Worm (Caenorhabditis elegans) whole organism, young adult: ENCODE measurements around the gene srd-44.

ENCODE experiments used
- B0035.1 ChIP-seq: sonication (generic microtip); optimal IDR thresholded peaks from 2 replicates; lab custom pipeline; 2016; ENCODE audit warnings: missing genetic modification characterization, mild to moderate bottlenecking, missing compliant biosample characterization, missing genotype, missing genetic modification reagents
- B0261.1 ChIP-seq: sonication (generic microtip); optimal IDR thresholded peaks from 2 replicates; lab custom pipeline; 2016; ENCODE audit warnings: mild to moderate bottlenecking, missing genetic modification characterization, moderate library complexity, missing compliant biosample characterization
- C06A6.2 ChIP-seq: fragments of 200-800 bp; sonication (Bioruptor generic); conservative IDR thresholded peaks from 2 replicates; pipeline ENCODE4 v1.3.6; 2022; ENCODE audit warnings: missing genetic modification characterization, missing compliant biosample characterization
- C17E4.6 ChIP-seq: fragments of 200-800 bp; sonication (Bioruptor generic); IDR thresholded peaks from 2 replicates; pipeline ENCODE4 v1.3.6; 2022; ENCODE audit warnings: missing genetic modification reagents, missing genetic modification characterization, missing compliant biosample characterization
- F39B2.1 ChIP-seq: fragments of 200-800 bp; sonication (Bioruptor generic); IDR thresholded peaks from 2 replicates; pipeline ENCODE4 v1.3.6; 2022; ENCODE audit warnings: missing genetic modification reagents, missing genetic modification characterization, missing compliant biosample characterization
- T07F8.4 ChIP-seq: sonication (generic microtip); optimal IDR thresholded peaks from 2 replicates; lab custom pipeline; 2016; ENCODE audit warnings: mild to moderate bottlenecking, missing genetic modification characterization, moderate library complexity, missing compliant biosample characterization
- Y67H2A.10 ChIP-seq: fragments of 200-800 bp; sonication (Bioruptor generic); conservative IDR thresholded peaks from 2 replicates; pipeline ENCODE4 v1.3.6; 2022; ENCODE audit warnings: missing genetic modification reagents, missing genetic modification characterization, missing compliant biosample characterization
- akir-1 ChIP-seq: fragments of 200-800 bp; sonication (Bioruptor generic); optimal IDR thresholded peaks from 2 replicates; lab custom pipeline; 2018; ENCODE audit warnings: mild to moderate bottlenecking, missing genetic modification characterization, moderate library complexity, missing compliant biosample characterization
- aptf-2 ChIP-seq: fragments of 200-800 bp; sonication (Bioruptor generic); conservative IDR thresholded peaks from 2 replicates; pipeline ENCODE4 v1.3.6; 2022; ENCODE audit warnings: missing genetic modification reagents, missing genetic modification characterization, missing compliant biosample characterization
- aptf-3 ChIP-seq: fragments of 200-800 bp; sonication (Bioruptor generic); IDR thresholded peaks from 2 replicates; pipeline ENCODE4 v1.3.6; 2022; ENCODE audit warnings: missing genetic modification characterization, missing compliant biosample characterization
- atf-7 ChIP-seq: sonication (generic microtip); optimal IDR thresholded peaks from 2 replicates; lab custom pipeline; 2017; ENCODE audit warnings: mild to moderate bottlenecking, missing genetic modification characterization, missing compliant biosample characterization
- attf-6 ChIP-seq: fragments of 200-800 bp; sonication (Bioruptor generic); IDR thresholded peaks from 2 replicates; pipeline ENCODE4 v1.3.6; 2022; ENCODE audit warnings: missing genetic modification reagents, missing genetic modification characterization, missing compliant biosample characterization
- bed-2 ChIP-seq: fragments of 200-800 bp; sonication (Bioruptor generic); IDR thresholded peaks from 2 replicates; pipeline ENCODE4 v1.3.6; 2022; ENCODE audit warnings: missing genetic modification reagents, missing genetic modification characterization, missing compliant biosample characterization
- cebp-2 ChIP-seq: fragments of 200-800 bp; sonication (Bioruptor generic); IDR thresholded peaks from 2 replicates; pipeline ENCODE4 v1.3.6; 2022; ENCODE audit warnings: missing genetic modification characterization, missing compliant biosample characterization
- ceh-40 ChIP-seq: fragments of 200-800 bp; sonication (Bioruptor generic); IDR thresholded peaks from 2 replicates; pipeline ENCODE4 v1.3.6; 2022; ENCODE audit warnings: missing genetic modification characterization, missing compliant biosample characterization
- ceh-58 ChIP-seq: fragments of 200-800 bp; sonication (Bioruptor generic); IDR thresholded peaks from 2 replicates; pipeline ENCODE4 v1.3.6; 2022; ENCODE audit warnings: missing genetic modification characterization, missing compliant biosample characterization
- dox-1 ChIP-seq: fragments of 200-800 bp; sonication (Bioruptor generic); IDR thresholded peaks from 2 replicates; pipeline ENCODE4 v1.3.6; 2022; ENCODE audit warnings: missing genetic modification reagents, missing genetic modification characterization, missing compliant biosample characterization
- dpl-1 ChIP-seq: fragments of 150-350 bp; optimal IDR thresholded peaks from 2 replicates; lab custom pipeline; 2014; ENCODE audit warnings: missing biosample characterization, missing genetic modification reagents, missing genetic modification characterization
- efl-1 ChIP-seq: fragments of 150-350 bp; optimal IDR thresholded peaks from 2 replicates; lab custom pipeline; 2014; ENCODE audit warnings: missing biosample characterization, missing genetic modification reagents, missing genetic modification characterization
- egl-18 ChIP-seq: fragments of 200-800 bp; sonication (Bioruptor generic); IDR thresholded peaks from 2 replicates; pipeline ENCODE4 v1.3.6; 2022; ENCODE audit warnings: missing genetic modification reagents, missing genetic modification characterization, missing compliant biosample characterization
- egrh-3 ChIP-seq: fragments of 200-800 bp; sonication (Bioruptor generic); IDR thresholded peaks from 2 replicates; pipeline ENCODE4 v1.3.6; 2022; ENCODE audit warnings: missing genetic modification reagents, missing genetic modification characterization, missing compliant biosample characterization
- ets-4 ChIP-seq: fragments of 200-800 bp; sonication (Bioruptor generic); optimal IDR thresholded peaks from 2 replicates; lab custom pipeline; 2018; ENCODE audit warnings: mild to moderate bottlenecking, missing genetic modification characterization, missing compliant biosample characterization
- him-1 ChIP-seq: sonication (generic microtip); optimal IDR thresholded peaks from 2 replicates; lab custom pipeline; 2016; ENCODE audit warnings: missing genotype, missing genetic modification reagents, missing genetic modification characterization, missing compliant biosample characterization
- hlh-12 ChIP-seq: sonication (generic microtip); optimal IDR thresholded peaks from 2 replicates; lab custom pipeline; 2016; ENCODE audit warnings: missing genetic modification characterization, missing compliant biosample characterization
- hlh-26 ChIP-seq: fragments of 200-800 bp; sonication (Bioruptor generic); conservative IDR thresholded peaks from 2 replicates; pipeline ENCODE4 v1.3.6; 2022; ENCODE audit warnings: missing genetic modification reagents, missing genetic modification characterization, missing compliant biosample characterization
- hrde-1 ChIP-seq: sonication (generic microtip); optimal IDR thresholded peaks from 2 replicates; lab custom pipeline; 2016; ENCODE audit warnings: missing genetic modification characterization, mild to moderate bottlenecking, missing compliant biosample characterization, moderate library complexity, missing genotype, missing genetic modification reagents, borderline replicate concordance
- hsf-1 ChIP-seq: fragments of 200-800 bp; sonication (Bioruptor generic); IDR thresholded peaks from 2 replicates; pipeline ENCODE4 v1.3.6; 2022; ENCODE audit warnings: missing genetic modification reagents, missing genetic modification characterization, missing compliant biosample characterization
- let-607 ChIP-seq, 2 experiments: fragments of 200-800 bp in 1 of 2; sonication (Bioruptor generic) in 1 of 2; sonication (generic microtip) in 1 of 2; optimal IDR thresholded peaks; 2 replicates each; lab custom pipeline; 2016 to 2018; ENCODE audit warnings: mild to moderate bottlenecking in 2 of 2, missing compliant biosample characterization in 2 of 2, missing genetic modification characterization in 2 of 2, moderate library complexity in 2 of 2, missing genotype in 1 of 2
- lin-35 ChIP-seq, 3 experiments: fragments of 150-350 bp in 2 of 3; sonication (generic microtip) in 1 of 3; optimal IDR thresholded peaks; 2 replicates each; lab custom pipeline; 2014 to 2018; ENCODE audit warnings: missing biosample characterization in 3 of 3, missing genetic modification characterization in 3 of 3, missing genetic modification reagents in 3 of 3
- lin-40 ChIP-seq: sonication (generic microtip); optimal IDR thresholded peaks from 2 replicates; lab custom pipeline; 2016; ENCODE audit warnings: missing genetic modification characterization, mild to moderate bottlenecking, missing compliant biosample characterization, missing genotype, missing genetic modification reagents
- lsl-1 ChIP-seq: fragments of 200-800 bp; sonication (Bioruptor generic); optimal IDR thresholded peaks from 2 replicates; lab custom pipeline; 2018; ENCODE audit warnings: mild to moderate bottlenecking, missing genetic modification characterization, moderate library complexity, missing compliant biosample characterization
- lsy-27 ChIP-seq: sonication (generic microtip); optimal IDR thresholded peaks from 2 replicates; lab custom pipeline; 2017; ENCODE audit warnings: missing genetic modification characterization, mild to moderate bottlenecking, missing compliant biosample characterization, antibody characterized with exemption, missing genotype, borderline replicate concordance; ENCODE audit not compliant: insufficient read depth
- madf-3 ChIP-seq: fragments of 200-800 bp; sonication (Bioruptor generic); IDR thresholded peaks from 2 replicates; pipeline ENCODE4 v1.3.6; 2022; ENCODE audit warnings: missing genetic modification reagents, missing genetic modification characterization, missing compliant biosample characterization
- madf-8 ChIP-seq: fragments of 200-800 bp; sonication (Bioruptor generic); conservative IDR thresholded peaks from 2 replicates; pipeline ENCODE4 v1.3.6; 2022; ENCODE audit warnings: missing genetic modification reagents, missing genetic modification characterization, missing compliant biosample characterization
- mes-4 ChIP-seq: sonication (generic microtip); optimal IDR thresholded peaks from 2 replicates; lab custom pipeline; 2016; ENCODE audit warnings: missing genotype, missing genetic modification characterization, missing compliant biosample characterization
- mxl-1 ChIP-seq: sonication (generic microtip); optimal IDR thresholded peaks from 2 replicates; lab custom pipeline; 2016; ENCODE audit warnings: missing genetic modification characterization, missing compliant biosample characterization
- nfyb-1 ChIP-seq: fragments of 200-800 bp; sonication (Bioruptor generic); IDR thresholded peaks from 2 replicates; pipeline ENCODE4 v1.3.6; 2022; ENCODE audit warnings: missing genetic modification reagents, missing genetic modification characterization, missing compliant biosample characterization
- nhr-120 ChIP-seq: fragments of 200-800 bp; sonication (Bioruptor generic); IDR thresholded peaks from 2 replicates; pipeline ENCODE4 v1.3.6; 2022; ENCODE audit warnings: missing genetic modification characterization, missing compliant biosample characterization
- nhr-90 ChIP-seq: sonication (generic microtip); optimal IDR thresholded peaks from 2 replicates; lab custom pipeline; 2016; ENCODE audit warnings: missing genotype, mild to moderate bottlenecking, missing genetic modification characterization, missing compliant biosample characterization
- pbrm-1 ChIP-seq: fragments of 200-800 bp; sonication (Bioruptor generic); IDR thresholded peaks from 2 replicates; pipeline ENCODE4 v1.3.6; 2022; ENCODE audit warnings: missing genetic modification reagents, missing genetic modification characterization, missing compliant biosample characterization
- sea-2 ChIP-seq: fragments of 200-800 bp; sonication (Bioruptor generic); IDR thresholded peaks from 2 replicates; pipeline ENCODE4 v1.3.6; 2022; ENCODE audit warnings: missing genetic modification characterization, missing compliant biosample characterization
- tbp1 ChIP-seq: fragments of 200-800 bp; sonication (Bioruptor generic); optimal IDR thresholded peaks from 2 replicates; lab custom pipeline; 2018; ENCODE audit warnings: mild to moderate bottlenecking, missing genetic modification characterization, missing compliant biosample characterization
- tbx-9 ChIP-seq: sonication (generic microtip); optimal IDR thresholded peaks from 2 replicates; lab custom pipeline; 2016; ENCODE audit warnings: borderline replicate concordance, missing genetic modification characterization, inconsistent platforms, missing compliant biosample characterization
- unc-130 ChIP-seq: sonication (generic microtip); optimal IDR thresholded peaks from 2 replicates; lab custom pipeline; 2016; ENCODE audit warnings: missing genetic modification reagents, missing genetic modification characterization, missing compliant biosample characterization
- unc-62 ChIP-seq: fragments of 150-350 bp; optimal IDR thresholded peaks from 2 replicates; lab custom pipeline; 2014; ENCODE audit warnings: missing biosample characterization, missing genetic modification reagents, missing genetic modification characterization
- zfh-2 ChIP-seq: fragments of 200-800 bp; sonication (Bioruptor generic); conservative IDR thresholded peaks from 2 replicates; pipeline ENCODE4 v1.3.6; 2022; ENCODE audit warnings: missing genetic modification reagents, missing genetic modification characterization, missing compliant biosample characterization
- zim-3 ChIP-seq: sonication (generic microtip); optimal IDR thresholded peaks from 2 replicates; lab custom pipeline; 2017; ENCODE audit warnings: mild to moderate bottlenecking, missing genetic modification characterization, moderate library complexity, missing compliant biosample characterization
- ztf-18 ChIP-seq: sonication (generic microtip); optimal IDR thresholded peaks from 2 replicates; lab custom pipeline; 2016; ENCODE audit warnings: missing genotype, mild to moderate bottlenecking, missing genetic modification characterization, missing compliant biosample characterization
- ztf-28 ChIP-seq: fragments of 200-800 bp; sonication (Bioruptor generic); IDR thresholded peaks from 2 replicates; pipeline ENCODE4 v1.3.6; 2022; ENCODE audit warnings: missing genetic modification reagents, missing genetic modification characterization, missing compliant biosample characterization
- ztf-6 ChIP-seq: fragments of 200-800 bp; sonication (Bioruptor generic); IDR thresholded peaks from 2 replicates; pipeline ENCODE4 v1.3.6; 2022; ENCODE audit warnings: missing genetic modification reagents, missing genetic modification characterization, missing compliant biosample characterization

The srd-44 gene

DNA sequence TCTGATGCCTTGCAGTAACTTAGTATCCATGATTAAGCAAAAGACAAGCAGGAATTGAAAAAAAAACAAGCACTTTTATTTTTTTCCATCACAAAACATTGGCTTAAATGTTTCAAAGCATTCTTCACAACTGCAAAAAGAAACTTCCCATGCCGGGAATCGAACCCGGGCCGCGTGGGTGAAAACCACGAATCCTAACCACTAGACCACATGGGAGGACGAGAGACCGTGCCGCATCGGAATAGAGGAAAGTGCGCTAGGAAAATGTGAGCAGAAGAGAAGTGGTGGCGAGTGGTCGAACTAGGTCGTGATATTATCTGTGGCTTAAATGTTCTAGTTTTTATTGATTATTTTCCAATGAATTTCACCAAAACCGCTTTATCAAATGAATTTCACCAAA, 29.3 kb downstream of the srd-44 start (continued):
- no peak for TF ChIP-seq mes-4 (tag; lab: Kevin White, UChicago)
- no peak for TF ChIP-seq unc-130 (GFP tag; lab: Kevin White, UChicago)
- no peak for TF ChIP-seq aptf-2
- TF ChIP-seq dox-1 (GFP tag; lab: Robert Waterston, UW), result peak; percentile 87
- no peak for TF ChIP-seq lsy-27 (tag; lab: Kevin White, UChicago)
- peak; percentile 95 for TF ChIP-seq tbp1 (GFP tag; lab: Kevin White, UChicago)
- TF ChIP-seq cebp-2 (GFP tag; lab: Robert Waterston, UW), result no peak
- TF ChIP-seq tbx-9, result no peak
- TF ChIP-seq lin-35 (GFP tag; optimal IDR thresholded peaks at IDR 0.05; lab: Kevin White, UChicago), result no peak
- TF ChIP-seq ztf-28, result no peak
- no peak for TF ChIP-seq madf-3 (GFP tag; lab: Robert Waterston, UW)
- peak; percentile 42 for TF ChIP-seq egrh-3 (GFP tag; lab: Robert Waterston, UW)
- TF ChIP-seq B0261.1 (tag; lab: Kevin White, UChicago), result peak; percentile 94
- no peak for TF ChIP-seq unc-62
- TF ChIP-seq efl-1 (GFP tag; lab: Kevin White, UChicago), result peak; percentile 6
- TF ChIP-seq B0035.1, result peak; percentile 25
- TF ChIP-seq zfh-2 (GFP tag; lab: Robert Waterston, UW), result 0 out of 2 replicates have a peak, but pooled peaks have one; percentile 31
- TF ChIP-seq C06A6.2, result 0 out of 2 replicates have a peak, but pooled peaks have one; percentile 30
- TF ChIP-seq akir-1 (GFP tag; lab: Kevin White, UChicago), result no peak
- no peak for TF ChIP-seq let-607 (tag; optimal IDR thresholded peaks at IDR 0.05; lab: Kevin White, UChicago)
- TF ChIP-seq hrde-1 (tag; lab: Kevin White, UChicago), result no peak
- TF ChIP-seq attf-6 (GFP tag; lab: Robert Waterston, UW), result 0 out of 2 replicates have a peak, but pooled peaks have one; percentile 34
- TF ChIP-seq him-1 (tag; lab: Kevin White, UChicago), result peak; percentile 86
- no peak for TF ChIP-seq hlh-12 (tag; lab: Kevin White, UChicago)
- peak; percentile 69 for TF ChIP-seq nfyb-1
- TF ChIP-seq F39B2.1 (GFP tag; lab: Robert Waterston, UW), result no peak
- no peak for TF ChIP-seq hlh-26 (GFP tag; lab: Robert Waterston, UW)
- no peak for TF ChIP-seq atf-7
- TF ChIP-seq bed-2 (GFP tag; lab: Robert Waterston, UW), result no peak
- no peak for TF ChIP-seq aptf-3 (GFP tag; lab: Robert Waterston, UW)
- no peak for TF ChIP-seq sea-2 (GFP tag; lab: Robert Waterston, UW)
- TF ChIP-seq hsf-1 (GFP tag; lab: Robert Waterston, UW), result no peak
- peak; percentile 54 for TF ChIP-seq nhr-90 (tag; lab: Kevin White, UChicago)
- no peak for TF ChIP-seq zim-3 (tag; lab: Kevin White, UChicago)
- no peak for TF ChIP-seq nhr-120
- no peak for TF ChIP-seq egl-18
- TF ChIP-seq C17E4.6 (GFP tag; lab: Robert Waterston, UW), result no peak
- TF ChIP-seq Y67H2A.10 (GFP tag; lab: Robert Waterston, UW), result no peak
- TF ChIP-seq ztf-6, result no peak
- no peak for TF ChIP-seq lin-40 (tag; lab: Kevin White, UChicago)
- TF ChIP-seq mxl-1, result no peak
- peak; percentile 78; the same call in 1 of the 2 replicates for TF ChIP-seq pbrm-1 (GFP tag; lab: Robert Waterston, UW)
- TF ChIP-seq T07F8.4 (tag; lab: Kevin White, UChicago), result no peak
- TF ChIP-seq dpl-1, result no peak
- TF ChIP-seq ztf-18 (tag; lab: Kevin White, UChicago), result peak; percentile 52
- TF ChIP-seq ets-4, result no peak
- no peak for TF ChIP-seq ceh-58
- no peak for TF ChIP-seq madf-8 (GFP tag; lab: Robert Waterston, UW)
- no peak for TF ChIP-seq ceh-40 (GFP tag; lab: Robert Waterston, UW)
- TF ChIP-seq lsl-1 (GFP tag; lab: Kevin White, UChicago), result no peak
